Worm (Caenorhabditis elegans): ENCODE measurements around the gene fbxa-221.
"Not testable (repeated sequence)": the region's sequence is repeated elsewhere in the genome, so short reads cannot be mapped to it uniquely, and the experiment has no call there.

ce11 chrX:119363-119762 is 4.9 kb downstream of the fbxa-221 start, which contains the start of gene fbxa-16:
- TF ChIP-seq nhr-77 (tag; optimal IDR thresholded peaks at IDR 0.05); nhr-25 (tag; optimal IDR thresholded peaks at IDR 0.05); unc-62 (GFP tag; optimal IDR thresholded peaks at IDR 0.05); unc-39 (tag; optimal IDR thresholded peaks at IDR 0.05); nhr-28 (tag; optimal IDR thresholded peaks at IDR 0.05); nhr-23 (tag; optimal IDR thresholded peaks at IDR 0.05); nhr-76 (tag; optimal IDR thresholded peaks at IDR 0.05); ama-1 (optimal IDR thresholded peaks at IDR 0.05); elt-3 (tag; optimal IDR thresholded peaks at IDR 0.05); R02D3.7 (tag; optimal IDR thresholded peaks at IDR 0.05); lin-15B (tag; optimal IDR thresholded peaks at IDR 0.05); fos-1 (tag; optimal IDR thresholded peaks at IDR 0.05); lin-39 (tag; optimal IDR thresholded peaks at IDR 0.05); ceh-28 (tag; optimal IDR thresholded peaks at IDR 0.05): not testable (repeated sequence)

Measured in whole organism, L3 larva.